Fruit fly (Drosophila melanogaster) whole organism, adult: Measurements from ENCODE around the gene Sfp38D.

Source experiments
- CG11617 ChIP-seq: fragments of 200-800 bp; sonication (Bioruptor generic); optimal IDR thresholded peaks from 2 replicates; lab custom pipeline; 2017; ENCODE audit warnings: mild to moderate bottlenecking, missing biosample characterization, missing genetic modification reagents, missing genetic modification characterization
- CG12768 ChIP-seq: fragments of 200-800 bp; sonication (Bioruptor generic); optimal IDR thresholded peaks from 2 replicates; lab custom pipeline; 2017; ENCODE audit warnings: missing biosample characterization, missing genetic modification characterization, mild to moderate bottlenecking, moderate library complexity, missing genetic modification reagents
- CG14711 ChIP-seq: fragments of 200-800 bp; sonication (Bioruptor generic); optimal IDR thresholded peaks from 2 replicates; lab custom pipeline; 2018; ENCODE audit warnings: missing biosample characterization, mild to moderate bottlenecking, missing genetic modification characterization, moderate library complexity
- CG5204 ChIP-seq: fragments of 200-800 bp; sonication (Bioruptor generic); optimal IDR thresholded peaks from 2 replicates; lab custom pipeline; 2016; ENCODE audit warnings: missing biosample characterization, missing genetic modification characterization
- CG7045 ChIP-seq: fragments of 200-800 bp; sonication (Bioruptor generic); optimal IDR thresholded peaks from 2 replicates; lab custom pipeline; 2017; ENCODE audit warnings: missing biosample characterization, mild to moderate bottlenecking, missing genetic modification characterization
- Crg-1 ChIP-seq: fragments of 200-800 bp; sonication (Bioruptor generic); optimal IDR thresholded peaks from 2 replicates; lab custom pipeline; 2016; ENCODE audit warnings: missing biosample characterization, missing genetic modification characterization
- bab1 ChIP-seq: fragments of 200-800 bp; sonication (Bioruptor generic); optimal IDR thresholded peaks from 3 replicates; lab custom pipeline; 2019; ENCODE audit warnings: missing biosample characterization, mild to moderate bottlenecking, missing genetic modification characterization, moderate library complexity
- cic ChIP-seq: fragments of 200-800 bp; sonication (Bioruptor generic); optimal IDR thresholded peaks from 2 replicates; lab custom pipeline; 2017; ENCODE audit warnings: missing biosample characterization, mild to moderate bottlenecking, missing genetic modification characterization, moderate library complexity
- kay ChIP-seq: fragments of 200-800 bp; sonication (Bioruptor generic); peaks from one replicate; lab custom pipeline; 2016; ENCODE audit warnings: missing biosample characterization, missing genetic modification characterization, borderline replicate concordance
- ovo ChIP-seq: fragments of 200-800 bp; sonication (Bioruptor generic); optimal IDR thresholded peaks from 2 replicates; lab custom pipeline; 2016; ENCODE audit warnings: missing biosample characterization, missing genetic modification characterization
- tj ChIP-seq: fragments of 200-800 bp; sonication (Bioruptor generic); optimal IDR thresholded peaks from 3 replicates; lab custom pipeline; 2017; ENCODE audit warnings: missing biosample characterization, mild to moderate bottlenecking, missing genetic modification characterization, moderate library complexity
- toe ChIP-seq: fragments of 200-800 bp; sonication (Bioruptor generic); optimal IDR thresholded peaks from 2 replicates; lab custom pipeline; 2016; ENCODE audit warnings: missing biosample characterization, missing genetic modification characterization

- TF ChIP-seq bab1 (GFP tag; lab: Kevin White, UChicago) (no peak), CG14711 (tag; lab: Kevin White, UChicago) (no peak), CG7045 (GFP tag; lab: Kevin White, UChicago) (no peak), ovo (no peak), tj (GFP tag; lab: Kevin White, UChicago) (no peak), toe (GFP tag; lab: Kevin White, UChicago) (no peak), kay (GFP tag; lab: Kevin White, UChicago) (no peak), Crg-1 (GFP tag; lab: Kevin White, UChicago) (no peak), cic (GFP tag; lab: Kevin White, UChicago) (no peak), CG12768 (GFP tag; lab: Kevin White, UChicago) (no peak), CG11617 (GFP tag; lab: Kevin White, UChicago) (no peak), CG5204 (GFP tag; lab: Kevin White, UChicago) (no peak)
These were observed 2.3 kb upstream of the Sfp38D start for dm6 chr2L:20638413-20638812.
